Worm (Caenorhabditis elegans): Measurements from ENCODE around the gene ZK813.3.

Gene ZK813.3

ce11 chrX:3401701-3402100 is 39.9 kb upstream of the ZK813.3 start, which contains the start of gene C04F6.9:
Gene C04F6.9 (plus strand): TSS chrX:3402001.
- TF ChIP-seq blmp-1 (tag; optimal IDR thresholded peaks at IDR 0.05; ENCODE audit: insufficient read depth) (no peak), nhr-25 (tag; optimal IDR thresholded peaks at IDR 0.05) (no peak), nhr-21 (tag; optimal IDR thresholded peaks at IDR 0.05) (no peak), ceh-82 (tag; optimal IDR thresholded peaks at IDR 0.05) (no peak), C34F6.9 (tag; optimal IDR thresholded peaks at IDR 0.05) (no peak), lin-11 (tag; optimal IDR thresholded peaks at IDR 0.05) (no peak)

- TF ChIP-seq fos-1 (tag; optimal IDR thresholded peaks at IDR 0.05) (no peak), ztf-1 (GFP tag; conservative IDR thresholded peaks at IDR 0.05) (no peak), unc-55 (GFP tag; optimal IDR thresholded peaks at IDR 0.05) (no peak), alr-1 (tag; optimal IDR thresholded peaks at IDR 0.05) (no peak)
Measured at ce11 chrX:3403195-3403594, 38.4 kb upstream of the ZK813.3 start, which contains the start of gene vit-5. Gene vit-5 (plus strand): TSS chrX:3403471.

ce11 chrX:3408717-3409303 is 32.8 kb upstream of the ZK813.3 start:
- TF ChIP-seq ztf-1 (GFP tag; conservative IDR thresholded peaks at IDR 0.05) (no peak), blmp-1 (tag; optimal IDR thresholded peaks at IDR 0.05; ENCODE audit: insufficient read depth) (no peak), nhr-237 (tag; optimal IDR thresholded peaks at IDR 0.05) (no peak), nhr-11 (tag; optimal IDR thresholded peaks at IDR 0.05) (no peak), nhr-10 (tag; optimal IDR thresholded peaks at IDR 0.05) (no peak), peb-1 (tag; optimal IDR thresholded peaks at IDR 0.05) (no peak), nhr-77 (tag; optimal IDR thresholded peaks at IDR 0.05) (no peak), sma-3 (GFP tag; optimal IDR thresholded peaks at IDR 0.05) (no peak), F13H6.1 (tag; optimal IDR thresholded peaks at IDR 0.05) (no peak), skn-1 (tag; optimal IDR thresholded peaks at IDR 0.05) (no peak), fos-1 (tag; optimal IDR thresholded peaks at IDR 0.05) (no peak), Y55F3AM.14 (GFP tag; optimal IDR thresholded peaks at IDR 0.05) (no peak), nhr-129 (tag; optimal IDR thresholded peaks at IDR 0.05) (no peak)

ce11 chrX:3411565-3412022 is 30.0 kb upstream of the ZK813.3 start, which contains the start of gene unc-78:
Gene unc-78 (minus strand): TSS chrX:3411615.
- TF ChIP-seq dmd-4 (tag; optimal IDR thresholded peaks at IDR 0.05) (no peak), fos-1 (tag; optimal IDR thresholded peaks at IDR 0.05) (peak; percentile 33), lin-13 (GFP tag; optimal IDR thresholded peaks at IDR 0.05) (no peak), F13H6.1 (tag; optimal IDR thresholded peaks at IDR 0.05) (peak; percentile 29)

DNA sequence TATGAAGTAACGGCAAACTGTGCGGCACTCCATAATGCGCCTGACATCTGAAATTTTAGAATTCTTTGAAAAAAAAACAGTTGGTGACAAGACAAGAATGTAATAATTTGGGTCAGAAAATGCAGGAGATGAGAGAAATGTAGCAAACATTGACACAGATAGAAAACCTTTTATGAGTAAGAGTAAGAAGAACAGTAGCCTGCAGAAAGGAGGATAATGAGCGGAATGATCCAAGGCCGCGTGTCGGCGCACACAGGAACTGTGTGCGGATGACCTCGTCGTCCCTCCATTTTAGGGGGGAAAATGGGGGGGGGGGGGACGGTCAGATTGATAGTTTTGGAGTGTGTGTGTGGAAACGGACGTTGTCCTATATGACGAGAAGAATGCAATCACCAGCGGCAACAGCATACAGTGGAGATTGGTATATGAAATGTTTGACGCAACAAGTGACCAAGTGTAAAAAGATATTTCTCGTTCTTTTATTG is 26.9 kb upstream of the ZK813.3 start, which contains the start of gene dhs-27:
Gene dhs-27, minus strand, starts transcription at position 51 of the 485 bp plus-strand sequence.
- TF ChIP-seq elt-1 (tag; optimal IDR thresholded peaks at IDR 0.05) (no peak), nhr-25 (tag; optimal IDR thresholded peaks at IDR 0.05) (peak; percentile 37)

DNA sequence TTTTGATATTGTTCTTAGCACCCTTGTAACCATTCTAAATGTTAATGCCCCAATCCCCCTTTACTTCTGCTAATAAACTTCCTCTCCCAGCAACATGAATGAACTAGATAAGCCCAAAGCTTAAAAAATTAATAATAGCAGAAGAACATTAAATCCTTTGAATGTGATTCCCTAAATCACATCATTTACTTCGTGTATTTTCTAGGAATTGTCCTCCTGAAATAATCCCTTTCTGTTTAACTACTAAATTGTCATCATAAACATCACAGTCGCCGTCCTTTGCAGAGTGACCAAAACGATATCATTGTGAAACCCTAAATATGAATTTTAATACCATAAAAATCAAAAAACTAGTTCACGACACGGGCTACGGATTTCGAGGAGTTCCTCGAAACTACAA is 25.6 kb upstream of the ZK813.3 start:
- TF ChIP-seq lin-13 (GFP tag; optimal IDR thresholded peaks at IDR 0.05): no peak
- TF ChIP-seq nhr-21 (tag; optimal IDR thresholded peaks at IDR 0.05): no peak
- TF ChIP-seq gmeb-1 (tag; optimal IDR thresholded peaks at IDR 0.05): no peak
- no peak for TF ChIP-seq blmp-1 (tag; optimal IDR thresholded peaks at IDR 0.05; ENCODE audit: insufficient read depth)
- no peak for TF ChIP-seq nhr-12 (tag; optimal IDR thresholded peaks at IDR 0.05)
- TF ChIP-seq aly-2 (tag; optimal IDR thresholded peaks at IDR 0.05): no peak
- no peak for TF ChIP-seq skn-1 (tag; optimal IDR thresholded peaks at IDR 0.05)
- TF ChIP-seq mab-5 (tag; optimal IDR thresholded peaks at IDR 0.05): no peak
- TF ChIP-seq peb-1 (tag; optimal IDR thresholded peaks at IDR 0.05): no peak
- TF ChIP-seq F13H6.1 (tag; optimal IDR thresholded peaks at IDR 0.05): no peak
- TF ChIP-seq ztf-1 (GFP tag; conservative IDR thresholded peaks at IDR 0.05): no peak
- no peak for TF ChIP-seq snpc-4 (tag; optimal IDR thresholded peaks at IDR 0.05)
- TF ChIP-seq ZK546.5 (tag; optimal IDR thresholded peaks at IDR 0.05): no peak
- TF ChIP-seq ama-1 (optimal IDR thresholded peaks at IDR 0.05): no peak
- no peak for TF ChIP-seq nhr-77 (tag; optimal IDR thresholded peaks at IDR 0.05)

- no peak for TF ChIP-seq ztf-4 (tag; optimal IDR thresholded peaks at IDR 0.05)
- no peak for TF ChIP-seq snpc-4 (tag; optimal IDR thresholded peaks at IDR 0.05)
- no peak for TF ChIP-seq nhr-23 (tag; optimal IDR thresholded peaks at IDR 0.05)
- TF ChIP-seq nhr-10 (tag; optimal IDR thresholded peaks at IDR 0.05): no peak
- no peak for TF ChIP-seq unc-55 (GFP tag; optimal IDR thresholded peaks at IDR 0.05)
- TF ChIP-seq skn-1 (tag; optimal IDR thresholded peaks at IDR 0.05): no peak
- no peak for TF ChIP-seq sma-3 (GFP tag; optimal IDR thresholded peaks at IDR 0.05)
- no peak for TF ChIP-seq R02D3.7 (tag; optimal IDR thresholded peaks at IDR 0.05)
- no peak for TF ChIP-seq blmp-1 (tag; optimal IDR thresholded peaks at IDR 0.05; ENCODE audit: insufficient read depth)
- no peak for TF ChIP-seq ztf-1 (GFP tag; conservative IDR thresholded peaks at IDR 0.05)
- TF ChIP-seq ztf-11 (tag; optimal IDR thresholded peaks at IDR 0.05): no peak
- no peak for TF ChIP-seq peb-1 (tag; optimal IDR thresholded peaks at IDR 0.05)
- TF ChIP-seq zag-1 (tag; optimal IDR thresholded peaks at IDR 0.05): no peak
- TF ChIP-seq lin-39 (tag; optimal IDR thresholded peaks at IDR 0.05): no peak
- no peak for TF ChIP-seq sma-9 (GFP tag; optimal IDR thresholded peaks at IDR 0.05)
- no peak for TF ChIP-seq sma-9 (tag; optimal IDR thresholded peaks at IDR 0.05)
- TF ChIP-seq dmd-4 (tag; optimal IDR thresholded peaks at IDR 0.05): no peak
Measured at ce11 chrX:3419084-3419483, 22.6 kb upstream of the ZK813.3 start, which contains the start of gene C04F6.7. Gene C04F6.7 (minus strand): TSS chrX:3419184.
